Worm (Caenorhabditis elegans) whole organism, young adult: Measurements from ENCODE around the gene nhr-108.
"Not testable (repeated sequence)": the region's sequence is repeated elsewhere in the genome, so short reads cannot be mapped to it uniquely, and the experiment has no call there.

ENCODE experiments used
- B0019.2 ChIP-seq: fragments of 200-800 bp; sonication (Bioruptor generic); conservative IDR thresholded peaks from 2 replicates; pipeline ENCODE4 v1.3.6; 2022; ENCODE audit warnings: missing genetic modification reagents, missing genetic modification characterization, missing compliant biosample characterization
- C06A6.2 ChIP-seq: fragments of 200-800 bp; sonication (Bioruptor generic); conservative IDR thresholded peaks from 2 replicates; pipeline ENCODE4 v1.3.6; 2022; ENCODE audit warnings: missing genetic modification characterization, missing compliant biosample characterization
- F22D6.2 ChIP-seq: sonication (generic microtip); optimal IDR thresholded peaks from 2 replicates; lab custom pipeline; 2016; ENCODE audit warnings: mild to moderate bottlenecking, missing genetic modification characterization, missing compliant biosample characterization
- F33H1.4 ChIP-seq: fragments of 200-800 bp; sonication (Bioruptor generic); IDR thresholded peaks from 2 replicates; pipeline ENCODE4 v1.3.6; 2022; ENCODE audit warnings: missing genetic modification reagents, missing genetic modification characterization, missing compliant biosample characterization
- F52B5.7 ChIP-seq: sonication (generic microtip); optimal IDR thresholded peaks from 2 replicates; lab custom pipeline; 2016; ENCODE audit warnings: mild to moderate bottlenecking, missing genetic modification characterization, missing compliant biosample characterization
- F57A8.1 ChIP-seq: fragments of 200-800 bp; sonication (Bioruptor generic); optimal IDR thresholded peaks from 2 replicates; lab custom pipeline; 2018; ENCODE audit warnings: mild to moderate bottlenecking, missing genetic modification characterization, moderate library complexity, missing compliant biosample characterization
- F57C9.4 ChIP-seq: sonication (generic microtip); optimal IDR thresholded peaks from 2 replicates; lab custom pipeline; 2017; ENCODE audit warnings: mild to moderate bottlenecking, missing genetic modification characterization, missing compliant biosample characterization
- T26A5.8 ChIP-seq: sonication (generic microtip); optimal IDR thresholded peaks from 2 replicates; lab custom pipeline; 2016; ENCODE audit warnings: missing genetic modification characterization, missing compliant biosample characterization
- Y53F4B.3 ChIP-seq: fragments of 200-800 bp; sonication (Bioruptor generic); IDR thresholded peaks from 2 replicates; pipeline ENCODE4 v1.3.6; 2022; ENCODE audit warnings: missing genetic modification reagents, missing genetic modification characterization, missing compliant biosample characterization
- Y53G8AR.9 ChIP-seq: fragments of 200-800 bp; sonication (Bioruptor generic); conservative IDR thresholded peaks from 2 replicates; pipeline ENCODE4 v1.3.6; 2022; ENCODE audit warnings: missing genetic modification reagents, missing genetic modification characterization, missing compliant biosample characterization
- Y67H2A.10 ChIP-seq: fragments of 200-800 bp; sonication (Bioruptor generic); conservative IDR thresholded peaks from 2 replicates; pipeline ENCODE4 v1.3.6; 2022; ENCODE audit warnings: missing genetic modification reagents, missing genetic modification characterization, missing compliant biosample characterization
- atf-7 ChIP-seq: sonication (generic microtip); optimal IDR thresholded peaks from 2 replicates; lab custom pipeline; 2017; ENCODE audit warnings: mild to moderate bottlenecking, missing genetic modification characterization, missing compliant biosample characterization
- ceh-40 ChIP-seq: fragments of 200-800 bp; sonication (Bioruptor generic); IDR thresholded peaks from 2 replicates; pipeline ENCODE4 v1.3.6; 2022; ENCODE audit warnings: missing genetic modification characterization, missing compliant biosample characterization
- ceh-58 ChIP-seq: fragments of 200-800 bp; sonication (Bioruptor generic); IDR thresholded peaks from 2 replicates; pipeline ENCODE4 v1.3.6; 2022; ENCODE audit warnings: missing genetic modification characterization, missing compliant biosample characterization
- dpff-1 ChIP-seq: sonication (generic microtip); optimal IDR thresholded peaks from 2 replicates; lab custom pipeline; 2017; ENCODE audit warnings: mild to moderate bottlenecking, missing genetic modification characterization, missing compliant biosample characterization
- dpl-1 ChIP-seq: fragments of 150-350 bp; optimal IDR thresholded peaks from 2 replicates; lab custom pipeline; 2014; ENCODE audit warnings: missing biosample characterization, missing genetic modification reagents, missing genetic modification characterization
- gei-17 ChIP-seq: fragments of 200-800 bp; sonication (Bioruptor generic); optimal IDR thresholded peaks from 2 replicates; lab custom pipeline; 2018; ENCODE audit warnings: mild to moderate bottlenecking, missing genetic modification characterization, missing compliant biosample characterization
- hlh-12 ChIP-seq: sonication (generic microtip); optimal IDR thresholded peaks from 2 replicates; lab custom pipeline; 2016; ENCODE audit warnings: missing genetic modification characterization, missing compliant biosample characterization
- hsf-1 ChIP-seq: fragments of 200-800 bp; sonication (Bioruptor generic); IDR thresholded peaks from 2 replicates; pipeline ENCODE4 v1.3.6; 2022; ENCODE audit warnings: missing genetic modification reagents, missing genetic modification characterization, missing compliant biosample characterization
- let-526 ChIP-seq: fragments of 200-800 bp; sonication (Bioruptor generic); IDR thresholded peaks from 2 replicates; pipeline ENCODE4 v1.3.6; 2022; ENCODE audit warnings: missing genetic modification reagents, missing genetic modification characterization, missing compliant biosample characterization
- lir-1 ChIP-seq: fragments of 200-800 bp; sonication (Bioruptor generic); conservative IDR thresholded peaks from 2 replicates; pipeline ENCODE4 v1.3.6; 2022; ENCODE audit warnings: missing genetic modification reagents, missing genetic modification characterization, missing compliant biosample characterization
- madf-10 ChIP-seq: sonication (generic microtip); optimal IDR thresholded peaks from 2 replicates; lab custom pipeline; 2016; ENCODE audit warnings: mild to moderate bottlenecking, missing genetic modification characterization, missing compliant biosample characterization
- madf-3 ChIP-seq: fragments of 200-800 bp; sonication (Bioruptor generic); IDR thresholded peaks from 2 replicates; pipeline ENCODE4 v1.3.6; 2022; ENCODE audit warnings: missing genetic modification reagents, missing genetic modification characterization, missing compliant biosample characterization
- madf-8 ChIP-seq: fragments of 200-800 bp; sonication (Bioruptor generic); conservative IDR thresholded peaks from 2 replicates; pipeline ENCODE4 v1.3.6; 2022; ENCODE audit warnings: missing genetic modification reagents, missing genetic modification characterization, missing compliant biosample characterization
- mcd-1 ChIP-seq: fragments of 200-800 bp; sonication (Bioruptor generic); IDR thresholded peaks from 2 replicates; pipeline ENCODE4 v1.3.6; 2022; ENCODE audit warnings: missing genetic modification reagents, missing genetic modification characterization, missing compliant biosample characterization
- nhr-27 ChIP-seq: fragments of 200-800 bp; sonication (Bioruptor generic); optimal IDR thresholded peaks from 2 replicates; lab custom pipeline; 2018; ENCODE audit warnings: mild to moderate bottlenecking, missing genetic modification characterization, moderate library complexity, missing compliant biosample characterization
- rec-8 ChIP-seq, 2 experiments: sonication (generic microtip); optimal IDR thresholded peaks; 2 replicates each; lab custom pipeline; 2016; ENCODE audit warnings: mild to moderate bottlenecking in 2 of 2, missing genetic modification characterization in 2 of 2, missing genetic modification reagents in 2 of 2, missing genotype in 2 of 2, missing biosample characterization in 1 of 2, missing compliant biosample characterization in 1 of 2, moderate library complexity in 1 of 2
- rpc-1 ChIP-seq, 2 experiments: fragments of 150-350 bp in 1 of 2; sonication (generic microtip) in 1 of 2; optimal IDR thresholded peaks; 2 replicates each; lab custom pipeline; 2014 to 2018; ENCODE audit warnings: missing biosample characterization in 1 of 2, missing genetic modification characterization in 1 of 2, missing genetic modification reagents in 1 of 2, missing genotype in 1 of 2
- sdz-38 ChIP-seq: sonication (generic microtip); optimal IDR thresholded peaks from 2 replicates; lab custom pipeline; 2016; ENCODE audit warnings: missing genotype, missing genetic modification characterization, missing compliant biosample characterization
- sea-2 ChIP-seq: fragments of 200-800 bp; sonication (Bioruptor generic); IDR thresholded peaks from 2 replicates; pipeline ENCODE4 v1.3.6; 2022; ENCODE audit warnings: missing genetic modification characterization, missing compliant biosample characterization
- snpc-3.4 ChIP-seq: sonication (generic microtip); optimal IDR thresholded peaks from 2 replicates; lab custom pipeline; 2017; ENCODE audit warnings: missing genetic modification characterization, mild to moderate bottlenecking, missing compliant biosample characterization, antibody characterized with exemption, moderate library complexity, missing genotype, missing genetic modification reagents
- tbp1 ChIP-seq: fragments of 200-800 bp; sonication (Bioruptor generic); optimal IDR thresholded peaks from 2 replicates; lab custom pipeline; 2018; ENCODE audit warnings: mild to moderate bottlenecking, missing genetic modification characterization, missing compliant biosample characterization
- unc-62 ChIP-seq: fragments of 150-350 bp; optimal IDR thresholded peaks from 2 replicates; lab custom pipeline; 2014; ENCODE audit warnings: missing biosample characterization, missing genetic modification reagents, missing genetic modification characterization
- zfh-2 ChIP-seq: fragments of 200-800 bp; sonication (Bioruptor generic); conservative IDR thresholded peaks from 2 replicates; pipeline ENCODE4 v1.3.6; 2022; ENCODE audit warnings: missing genetic modification reagents, missing genetic modification characterization, missing compliant biosample characterization
- ztf-26 ChIP-seq: sonication (generic microtip); optimal IDR thresholded peaks from 2 replicates; lab custom pipeline; 2017; ENCODE audit warnings: missing genetic modification characterization, missing compliant biosample characterization
- ztf-3 ChIP-seq: fragments of 200-800 bp; sonication (Bioruptor generic); optimal IDR thresholded peaks from 2 replicates; lab custom pipeline; 2018; ENCODE audit warnings: mild to moderate bottlenecking, missing genetic modification characterization, missing compliant biosample characterization

Gene nhr-108

DNA sequence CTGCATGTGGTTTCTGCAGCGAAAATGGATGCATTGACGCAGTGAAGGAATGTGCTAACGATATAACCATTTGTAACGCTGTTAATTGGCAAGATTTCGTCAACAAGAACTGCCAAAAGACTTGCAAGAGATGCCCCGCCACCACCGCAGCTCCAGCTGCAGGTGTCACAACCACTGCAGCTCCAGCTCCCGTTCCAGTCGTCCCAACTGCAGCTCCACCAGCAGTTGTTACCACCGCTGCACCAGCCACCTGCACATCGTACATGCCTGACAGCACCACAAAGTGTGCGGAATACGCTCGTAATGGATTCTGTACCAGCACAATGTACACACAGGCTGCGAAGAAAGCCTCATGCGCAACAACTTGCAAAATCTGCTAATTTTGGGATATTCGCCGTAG lies 11.6 kb downstream of the nhr-108 start:
- peak; percentile 73 for TF ChIP-seq zfh-2 (GFP tag; lab: Robert Waterston, UW)
- peak; percentile 17 for TF ChIP-seq F52B5.7
- no peak for TF ChIP-seq gei-17

- no peak for TF ChIP-seq ceh-40 (GFP tag; lab: Robert Waterston, UW)
- TF ChIP-seq hsf-1 (GFP tag; lab: Robert Waterston, UW), result no peak
- TF ChIP-seq snpc-3.4 (tag; lab: Kevin White, UChicago), result no peak
- TF ChIP-seq ztf-26, result no peak
- no peak for TF ChIP-seq Y53G8AR.9
- TF ChIP-seq lir-1 (GFP tag; lab: Robert Waterston, UW), result no peak
- TF ChIP-seq Y53F4B.3 (GFP tag; lab: Robert Waterston, UW), result no peak
- TF ChIP-seq atf-7 (tag; lab: Kevin White, UChicago), result no peak
- TF ChIP-seq F57C9.4 (tag; lab: Kevin White, UChicago), result no peak
- TF ChIP-seq madf-3 (GFP tag; lab: Robert Waterston, UW), result no peak
- no peak for TF ChIP-seq F22D6.2 (tag; lab: Kevin White, UChicago)
- TF ChIP-seq nhr-27, result no peak
- no peak for TF ChIP-seq hlh-12 (tag; lab: Kevin White, UChicago)
- no peak for TF ChIP-seq C06A6.2
- TF ChIP-seq F33H1.4 (GFP tag; lab: Robert Waterston, UW), result no peak
Observed at ce11 chrV:15911848-15912247, 12.4 kb downstream of the nhr-108 start, which contains the start of gene F35E8.6. Gene F35E8.6 (plus strand): TSS chrV:15912148.

DNA sequence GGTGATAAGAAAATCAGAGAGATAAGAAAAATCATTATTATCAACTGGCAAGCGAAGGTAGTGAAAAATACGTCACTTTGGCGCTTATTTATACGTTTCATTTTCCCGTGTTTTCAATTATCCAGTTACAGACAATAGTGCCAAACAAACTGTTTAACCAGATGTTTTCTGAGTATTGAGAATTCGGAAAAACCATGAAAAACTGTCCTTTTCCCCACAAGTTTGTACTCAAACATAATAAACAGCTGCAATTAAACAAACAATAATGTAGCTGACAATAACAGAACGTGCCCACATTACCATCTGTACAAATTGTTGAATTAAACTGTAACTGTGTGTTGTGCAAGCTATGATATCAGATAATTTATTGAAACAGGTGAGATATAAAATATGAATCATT lies 18.7 kb downstream of the nhr-108 start, which contains the start of the genes F35E8.1 and F35E8.2:
Gene F35E8.1, minus strand, starts transcription at position 101 of the 400 bp plus-strand sequence.
Gene F35E8.2, plus strand, starts transcription at position 132 of the 400 bp plus-strand sequence.
- not testable (repeated sequence) for TF ChIP-seq tbp1 (GFP tag; lab: Kevin White, UChicago); Y53F4B.3 (GFP tag; lab: Robert Waterston, UW); ceh-58 (GFP tag; lab: Robert Waterston, UW)

DNA sequence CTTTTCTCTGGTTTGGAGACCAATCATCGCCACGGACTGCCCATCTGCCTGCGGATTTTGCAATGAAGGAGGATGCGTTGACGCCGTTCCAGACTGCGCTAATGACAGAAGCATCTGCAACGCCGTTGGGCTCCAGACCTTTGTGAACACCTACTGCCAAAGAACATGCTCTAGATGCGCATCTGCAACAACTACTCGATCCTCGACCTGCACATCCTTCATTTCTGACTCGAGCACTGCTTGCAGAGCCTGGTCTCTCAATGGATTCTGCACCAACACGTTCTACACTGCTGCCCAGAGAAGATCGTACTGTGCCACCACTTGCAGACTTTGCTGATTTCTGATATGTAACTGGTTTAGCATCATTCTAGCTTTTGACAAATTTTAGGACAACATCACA lies 23.7 kb downstream of the nhr-108 start:
- TF ChIP-seq F57C9.4 (tag; lab: Kevin White, UChicago) (no peak), unc-62 (no peak)
- TF ChIP-seq, all 124 proteins: peak for 0

ce11 chrV:15899696-15900095 lies 24.6 kb downstream of the nhr-108 start, which contains the start of gene T06C12.14:
Gene T06C12.14 (plus strand): TSS chrV:15899996.
- TF ChIP-seq Y67H2A.10 (GFP tag; lab: Robert Waterston, UW), result no peak
- TF ChIP-seq, all 124 proteins: peak for 0

DNA sequence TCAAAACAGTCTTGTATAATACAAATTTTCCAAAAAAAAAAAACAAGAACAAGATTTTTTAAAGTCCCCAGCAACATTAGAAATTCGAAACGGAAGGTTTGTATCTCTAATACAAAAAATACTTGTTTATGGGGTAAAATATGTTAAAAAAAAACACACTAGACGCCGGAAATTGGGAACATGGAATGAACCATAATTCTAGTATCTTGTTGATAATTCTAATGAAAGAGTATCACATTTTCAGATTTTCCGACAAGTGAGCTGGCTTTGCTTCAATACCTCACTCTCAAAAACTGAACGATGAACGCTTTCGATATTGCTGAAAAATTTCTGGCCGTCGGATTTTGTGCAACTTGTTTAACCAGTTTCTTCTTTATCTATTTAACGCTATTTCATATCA lies 26.6 kb downstream of the nhr-108 start, which contains the start of gene str-60:
Gene str-60, plus strand, starts transcription at position 301 of the 400 bp plus-strand sequence.
- no peak for TF ChIP-seq mcd-1 (GFP tag; lab: Robert Waterston, UW)

DNA sequence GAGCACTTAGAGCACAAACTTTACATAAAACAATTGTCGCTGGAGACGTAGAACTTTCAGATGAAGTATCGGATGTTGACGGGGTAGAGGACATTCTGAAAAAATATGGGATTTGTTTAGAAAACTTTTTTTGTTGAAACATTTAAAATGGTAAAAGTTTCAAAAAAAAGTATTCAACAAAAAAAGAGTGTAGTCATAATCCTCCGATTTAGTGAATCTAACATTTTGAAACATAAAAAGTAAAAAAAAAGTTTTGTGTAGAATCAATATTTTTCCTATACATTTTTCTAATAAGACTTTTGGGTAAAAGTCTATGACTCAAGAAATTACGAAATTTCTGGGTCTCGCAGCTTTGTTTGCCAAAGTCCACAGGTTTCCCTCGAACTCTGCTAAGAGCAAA lies 27.6 kb downstream of the nhr-108 start, which contains the start of gene nhr-213:
Gene nhr-213, minus strand, starts transcription at position 101 of the 400 bp plus-strand sequence.
- no peak for TF ChIP-seq dpl-1 (GFP tag; lab: Kevin White, UChicago)
- no peak for TF ChIP-seq dpff-1 (tag; lab: Kevin White, UChicago)

- TF ChIP-seq sea-2 (no peak), F57A8.1 (GFP tag; lab: Kevin White, UChicago) (no peak), sdz-38 (tag; lab: Kevin White, UChicago) (no peak), ztf-3 (GFP tag; lab: Kevin White, UChicago) (no peak), dpl-1 (GFP tag; lab: Kevin White, UChicago) (no peak), F33H1.4 (GFP tag; lab: Robert Waterston, UW) (no peak), Y53F4B.3 (GFP tag; lab: Robert Waterston, UW) (no peak), rec-8 (tag; optimal IDR thresholded peaks at IDR 0.05; lab: Kevin White, UChicago) (no peak), let-526 (GFP tag; lab: Robert Waterston, UW) (no peak), madf-10 (tag; lab: Kevin White, UChicago) (no peak), madf-8 (no peak), B0019.2 (no peak), T26A5.8 (no peak), F57C9.4 (tag; lab: Kevin White, UChicago) (no peak), rpc-1 (optimal IDR thresholded peaks at IDR 0.05; lab: Kevin White, UChicago) (no peak), rpc-1 (tag; optimal IDR thresholded peaks at IDR 0.05; lab: Kevin White, UChicago) (no peak), C06A6.2 (no peak)
Observed at ce11 chrV:15892696-15893095, 31.6 kb downstream of the nhr-108 start, which contains the start of gene T06C12.11. Gene T06C12.11 (plus strand): TSS chrV:15892996.
